Fruit fly (Drosophila melanogaster): ENCODE measurements around the gene CG16762.
A peak's percentile ranks its signal among the peaks of the same experiment; 100 is the strongest.

The CG16762 gene

DNA sequence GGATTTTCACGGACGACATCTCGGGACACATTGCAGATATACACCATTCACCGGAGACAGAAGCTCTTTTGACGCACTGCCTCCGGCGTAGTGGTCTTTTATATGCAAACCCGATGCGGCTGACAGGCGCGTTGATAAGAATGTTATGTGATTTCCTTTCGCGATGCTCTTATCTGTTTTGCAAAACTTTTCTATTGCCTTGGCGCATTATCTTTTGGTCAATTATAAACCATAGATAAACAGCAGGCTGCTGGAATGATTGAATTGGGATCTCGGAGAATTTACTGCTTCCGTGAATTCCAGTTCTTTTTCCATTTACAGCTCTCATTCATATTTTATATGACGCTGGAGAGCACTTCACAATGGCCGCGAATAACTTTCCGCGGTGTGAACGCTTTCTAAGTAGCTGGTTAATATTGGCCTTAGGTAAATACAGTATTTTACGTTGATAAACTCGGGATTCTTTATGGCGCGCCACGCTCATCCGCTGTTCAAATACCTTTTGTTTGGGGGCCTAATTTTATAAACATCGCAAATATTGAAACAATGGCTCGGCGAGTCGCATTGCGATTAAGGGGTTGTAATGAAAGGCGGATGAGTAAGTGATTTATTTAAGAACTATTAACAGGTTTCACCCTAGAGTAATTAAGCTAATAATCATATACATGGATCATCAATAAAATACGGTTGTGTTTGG lies at the start of gene CG16762 (continued):
- peak; percentile 10 for TF ChIP-seq CG10979 (tag; optimal IDR thresholded peaks at IDR 0.05)
- 0 out of 2 replicates have a peak, but pooled peaks have one; percentile 45 for TF ChIP-seq vvl (GFP tag; IDR thresholded peaks at IDR 0.05)
- peak; percentile 59 for TF ChIP-seq CG17328 (GFP tag; IDR thresholded peaks at IDR 0.05)
- peak; percentile 27 for TF ChIP-seq sug (tag; optimal IDR thresholded peaks at IDR 0.05)
- peak; percentile 54 for TF ChIP-seq grn (GFP tag; optimal IDR thresholded peaks at IDR 0.05)
- TF ChIP-seq Xbp1 (GFP tag; optimal IDR thresholded peaks at IDR 0.05): no peak
- peak; percentile 41 for TF ChIP-seq Nf-YB (GFP tag; optimal IDR thresholded peaks at IDR 0.05)
- peak; percentile 53 for TF ChIP-seq Side (GFP tag; optimal IDR thresholded peaks at IDR 0.05)
- TF ChIP-seq CG13624 (GFP tag; optimal IDR thresholded peaks at IDR 0.05): no peak
- no peak for TF ChIP-seq CG10366 (GFP tag; IDR thresholded peaks at IDR 0.05)
- peak; percentile 60 for TF ChIP-seq gro (GFP tag; optimal IDR thresholded peaks at IDR 0.05)
- TF ChIP-seq Eip74EF (GFP tag; optimal IDR thresholded peaks at IDR 0.05): peak in 1 of 2 experiments; percentile 74
- TF ChIP-seq CG6813 (GFP tag; optimal IDR thresholded peaks at IDR 0.05): peak; percentile 84
- TF ChIP-seq Atf3 (GFP tag; optimal IDR thresholded peaks at IDR 0.05): peak; percentile 10
- TF ChIP-seq mld (GFP tag; IDR thresholded peaks at IDR 0.05; ENCODE audit: partially characterized antibody): no peak

DNA sequence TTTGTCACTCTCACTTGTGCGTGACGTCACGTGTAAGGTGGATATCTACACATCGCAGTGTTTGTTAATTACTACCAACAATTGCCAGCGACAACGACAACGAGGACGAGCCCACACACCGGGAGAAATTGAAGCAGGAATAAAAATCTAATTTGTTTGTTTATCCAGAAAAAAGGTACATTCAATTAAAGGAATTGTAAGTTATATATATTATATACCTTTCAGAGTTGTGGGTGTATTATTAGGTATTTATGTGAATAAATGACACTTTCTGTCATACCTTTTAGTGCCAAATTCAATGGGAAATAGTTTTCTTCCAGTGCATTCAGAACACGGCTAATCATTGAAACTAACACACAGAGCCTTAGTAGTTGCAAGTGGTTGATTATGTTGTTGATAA lies 39.8 kb upstream of the CG16762 start:
- TF ChIP-seq sens (GFP tag) (peak; percentile 74), chinmo (GFP tag; IDR thresholded peaks at IDR 0.05; ENCODE audit: partially characterized antibody) (0 out of 4 replicates have a peak, but pooled peaks have one; percentile 11), CG9609 (GFP tag; optimal IDR thresholded peaks at IDR 0.05) (no peak)

DNA sequence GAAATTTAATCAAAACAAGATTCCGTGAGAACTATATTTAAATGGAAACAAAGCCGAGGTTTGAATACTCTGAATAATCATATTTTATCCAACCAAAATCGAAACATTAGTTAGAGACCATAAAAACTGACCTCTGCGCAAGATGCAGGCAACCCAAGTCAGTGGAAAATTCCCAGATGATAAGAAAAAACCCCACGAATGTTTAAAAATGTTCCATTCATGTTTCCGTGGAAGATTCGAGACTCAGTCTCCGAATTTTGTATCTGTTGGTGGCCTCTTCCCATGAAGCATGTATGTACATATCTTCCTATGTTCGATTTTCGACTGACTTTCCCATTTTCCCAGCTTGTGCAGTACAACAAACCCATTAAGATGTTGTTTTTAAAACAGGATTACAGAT lies 29.4 kb upstream of the CG16762 start:
- peak; percentile 20; the same call in 1 of the 3 replicates for TF ChIP-seq CG2199 (GFP tag; IDR thresholded peaks at IDR 0.05)
- TF ChIP-seq CG10654 (GFP tag; optimal IDR thresholded peaks at IDR 0.05): no peak
- TF ChIP-seq D19A (tag; optimal IDR thresholded peaks at IDR 0.05): peak; percentile 72
- TF ChIP-seq twi (tag; optimal IDR thresholded peaks at IDR 0.05): peak; percentile 47
- TF ChIP-seq zen2 (GFP tag; IDR thresholded peaks at IDR 0.05; ENCODE audit: partially characterized antibody): no peak
- no peak for TF ChIP-seq Oaz (GFP tag; IDR thresholded peaks at IDR 0.05)

DNA sequence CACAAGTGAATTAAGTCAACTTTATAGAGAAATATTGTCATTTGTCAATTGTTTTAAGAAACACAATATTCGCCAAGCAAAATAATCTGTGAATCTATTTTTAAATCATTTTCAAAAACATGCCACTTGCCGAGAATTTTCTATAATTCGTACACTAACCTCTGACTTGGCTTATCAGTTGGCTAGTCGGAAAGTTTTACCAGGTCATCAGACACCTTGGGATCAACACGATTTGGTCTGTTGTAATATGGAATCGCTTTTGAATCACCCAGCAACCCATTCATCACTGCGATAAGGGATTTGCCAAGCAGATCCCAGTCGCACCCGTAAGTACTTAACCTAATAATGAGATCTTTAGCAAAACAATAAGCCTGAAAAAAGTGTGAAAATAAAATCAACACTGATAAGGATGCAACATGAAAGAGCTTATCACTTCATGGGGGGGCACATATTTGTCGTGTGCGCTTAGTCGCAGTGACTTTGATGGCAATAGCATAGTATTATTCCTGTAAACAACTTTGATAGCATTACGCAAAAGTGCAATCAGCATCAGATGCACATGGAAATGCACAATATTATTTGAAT lies 28.7 kb upstream of the CG16762 start:
- TF ChIP-seq CG34376 (GFP tag; optimal IDR thresholded peaks at IDR 0.05) (peak; percentile 71), D19A (tag; optimal IDR thresholded peaks at IDR 0.05) (no peak), CG17328 (GFP tag; IDR thresholded peaks at IDR 0.05) (no peak), CG7357 (GFP tag; IDR thresholded peaks at IDR 0.05) (no peak), Optix (GFP tag; IDR thresholded peaks at IDR 0.05) (0 out of 3 replicates have a peak, but pooled peaks have one; percentile 11), CG9797 (GFP tag; optimal IDR thresholded peaks at IDR 0.05) (no peak), al (GFP tag; IDR thresholded peaks at IDR 0.05) (no peak), HLH54F (GFP tag; optimal IDR thresholded peaks at IDR 0.05) (no peak), CG18599 (GFP tag; optimal IDR thresholded peaks at IDR 0.05) (no peak), CG4404 (GFP tag; IDR thresholded peaks at IDR 0.05) (no peak), CG17829 (tag; optimal IDR thresholded peaks at IDR 0.05) (no peak), CG42726 (GFP tag; IDR thresholded peaks at IDR 0.05; ENCODE audit: partially characterized antibody) (no peak), sug (tag; optimal IDR thresholded peaks at IDR 0.05) (peak; percentile 92), cato (GFP tag; optimal IDR thresholded peaks at IDR 0.05; ENCODE audit: borderline replicate concordance) (no peak), row (GFP tag; IDR thresholded peaks at IDR 0.05) (no peak), CG12155 (GFP tag; optimal IDR thresholded peaks at IDR 0.05) (no peak), Hsf (GFP tag; optimal IDR thresholded peaks at IDR 0.05) (no peak), en (GFP tag; optimal IDR thresholded peaks at IDR 0.05) (no peak), CG2199 (GFP tag; IDR thresholded peaks at IDR 0.05) (no peak), HmgZ (tag; optimal IDR thresholded peaks at IDR 0.05) (no peak), CG14014 (GFP tag; IDR thresholded peaks at IDR 0.05) (no peak), nerfin-2 (GFP tag; IDR thresholded peaks at IDR 0.05; ENCODE audit: partially characterized antibody) (no peak), CG2875 (GFP tag; optimal IDR thresholded peaks at IDR 0.05) (no peak), CG10321 (GFP tag; IDR thresholded peaks at IDR 0.05) (no peak)
